Worm (Caenorhabditis elegans) whole organism, mixed stage, embryonic: ENCODE results near the gene T12A7.10.

Source experiments
- M03D4.4 ChIP-seq: sonication (generic microtip); optimal IDR thresholded peaks from 2 replicates; lab custom pipeline; 2017; ENCODE audit warnings: mild to moderate bottlenecking, missing genetic modification characterization, missing compliant biosample characterization
- bed-3 ChIP-seq: fragments of 200-800 bp; sonication (Bioruptor generic); optimal IDR thresholded peaks from 3 replicates; lab custom pipeline; 2018; ENCODE audit warnings: mild to moderate bottlenecking, missing genetic modification characterization, moderate library complexity, missing compliant biosample characterization
- blmp-1 ChIP-seq: fragments of 150-350 bp; optimal IDR thresholded peaks from 2 replicates; lab custom pipeline; 2014; ENCODE audit warnings: missing biosample characterization, missing genetic modification characterization
- ceh-39 ChIP-seq: fragments of 150-350 bp; optimal IDR thresholded peaks from 2 replicates; lab custom pipeline; 2014; ENCODE audit warnings: missing biosample characterization, missing genetic modification characterization
- ceh-43 ChIP-seq: fragments of 200-800 bp; sonication (Bioruptor generic); optimal IDR thresholded peaks from 2 replicates; lab custom pipeline; 2018; ENCODE audit warnings: mild to moderate bottlenecking, missing genetic modification characterization, moderate library complexity, missing compliant biosample characterization
- ceh-83 ChIP-seq: fragments of 200-800 bp; sonication (Bioruptor generic); optimal IDR thresholded peaks from 2 replicates; lab custom pipeline; 2018; ENCODE audit warnings: mild to moderate bottlenecking, missing genetic modification characterization, missing compliant biosample characterization
- ces-1 ChIP-seq: fragments of 150-350 bp; optimal IDR thresholded peaks from 2 replicates; lab custom pipeline; 2014; ENCODE audit warnings: missing biosample characterization, missing genetic modification reagents, missing genetic modification characterization
- cnd-1 ChIP-seq: fragments of 200-800 bp; sonication (Bioruptor generic); optimal IDR thresholded peaks from 2 replicates; lab custom pipeline; 2018; ENCODE audit warnings: mild to moderate bottlenecking, missing genetic modification characterization, missing compliant biosample characterization
- drap-1 ChIP-seq: fragments of 200-800 bp; sonication (Bioruptor generic); optimal IDR thresholded peaks from 3 replicates; lab custom pipeline; 2018; ENCODE audit warnings: mild to moderate bottlenecking, missing genetic modification characterization, missing compliant biosample characterization
- flh-1 ChIP-seq: fragments of 200-800 bp; sonication (Bioruptor generic); optimal IDR thresholded peaks from 2 replicates; lab custom pipeline; 2018; ENCODE audit warnings: mild to moderate bottlenecking, missing genetic modification characterization, moderate library complexity, missing compliant biosample characterization
- hlh-1 ChIP-seq: fragments of 150-350 bp; optimal IDR thresholded peaks from 2 replicates; lab custom pipeline; 2014; ENCODE audit warnings: missing biosample characterization, missing genetic modification reagents, missing genetic modification characterization
- lin-13 ChIP-seq: fragments of 150-350 bp; optimal IDR thresholded peaks from 2 replicates; lab custom pipeline; 2014; ENCODE audit warnings: missing biosample characterization, missing genetic modification characterization
- lin-32 ChIP-seq: fragments of 200-800 bp; sonication (Bioruptor generic); optimal IDR thresholded peaks from 2 replicates; lab custom pipeline; 2018; ENCODE audit warnings: mild to moderate bottlenecking, missing genetic modification characterization, missing compliant biosample characterization
- lsy-2 ChIP-seq: fragments of 150-350 bp; optimal IDR thresholded peaks from 2 replicates; lab custom pipeline; 2014; ENCODE audit warnings: missing biosample characterization, missing genetic modification characterization
- mab-5 ChIP-seq: fragments of 150-350 bp; optimal IDR thresholded peaks from 2 replicates; lab custom pipeline; 2014; ENCODE audit warnings: missing biosample characterization, missing genetic modification characterization
- mep-1 ChIP-seq: fragments of 150-350 bp; optimal IDR thresholded peaks from 2 replicates; lab custom pipeline; 2017; ENCODE audit warnings: missing biosample characterization, missing genetic modification reagents, missing genetic modification characterization, inconsistent platforms
- mls-2 ChIP-seq: sonication (generic microtip); optimal IDR thresholded peaks from 2 replicates; lab custom pipeline; 2016; ENCODE audit warnings: mild to moderate bottlenecking, missing genetic modification characterization, moderate library complexity, missing compliant biosample characterization
- nhr-12 ChIP-seq: fragments of 150-350 bp; optimal IDR thresholded peaks from 2 replicates; lab custom pipeline; 2014; ENCODE audit warnings: missing biosample characterization, missing genetic modification characterization
- nhr-2 ChIP-seq: fragments of 150-350 bp; optimal IDR thresholded peaks from 2 replicates; lab custom pipeline; 2014; ENCODE audit warnings: missing biosample characterization, missing genetic modification characterization
- nhr-76 ChIP-seq: sonication (generic microtip); optimal IDR thresholded peaks from 2 replicates; lab custom pipeline; 2017; ENCODE audit warnings: missing biosample characterization, missing genetic modification characterization
- pha-4 ChIP-seq: fragments of 150-350 bp; optimal IDR thresholded peaks from 2 replicates; lab custom pipeline; 2018; ENCODE audit warnings: missing biosample characterization, missing genetic modification reagents, missing genetic modification characterization
- sem-2 ChIP-seq: fragments of 200-800 bp; sonication (Bioruptor generic); optimal IDR thresholded peaks from 2 replicates; lab custom pipeline; 2018; ENCODE audit warnings: mild to moderate bottlenecking, missing genetic modification characterization, missing compliant biosample characterization
- snpc-4 ChIP-seq: fragments of 150-350 bp; optimal IDR thresholded peaks from 2 replicates; lab custom pipeline; 2014; ENCODE audit warnings: missing biosample characterization, missing genetic modification characterization
- sptf-1 ChIP-seq: sonication (generic microtip); optimal IDR thresholded peaks from 2 replicates; lab custom pipeline; 2017; ENCODE audit warnings: mild to moderate bottlenecking, missing genetic modification characterization, moderate library complexity, missing compliant biosample characterization
- unc-120 ChIP-seq: sonication (generic microtip); optimal IDR thresholded peaks from 2 replicates; lab custom pipeline; 2017; ENCODE audit warnings: missing genetic modification characterization, missing compliant biosample characterization; ENCODE audit not compliant: poor library complexity, severe bottlenecking
- unc-39 ChIP-seq: fragments of 150-350 bp; optimal IDR thresholded peaks from 2 replicates; lab custom pipeline; 2014; ENCODE audit warnings: missing biosample characterization, missing genetic modification characterization
- unc-62 ChIP-seq: fragments of 150-350 bp; optimal IDR thresholded peaks from 2 replicates; lab custom pipeline; 2014; ENCODE audit warnings: missing biosample characterization, missing genetic modification reagents, missing genetic modification characterization

The T12A7.10 gene

DNA sequence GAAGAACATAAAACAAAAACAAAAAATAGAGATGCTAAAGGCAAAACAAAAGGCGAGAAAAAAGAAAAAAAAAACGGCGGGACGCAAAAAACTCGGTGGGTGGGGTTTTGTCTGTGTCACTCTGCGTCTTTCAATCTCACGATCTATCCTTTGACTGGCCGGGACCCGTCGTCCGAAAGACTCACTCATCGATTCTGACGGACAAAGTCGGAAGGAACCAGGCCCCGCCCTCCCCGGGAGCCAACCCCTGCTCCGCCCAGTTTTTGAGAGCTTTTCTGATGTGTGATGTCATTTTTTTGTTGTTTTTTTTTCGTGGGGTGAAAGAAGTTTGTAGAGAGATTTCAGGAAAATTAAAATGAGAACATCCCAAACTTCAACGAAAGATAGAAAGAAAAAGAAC, 38.3 kb upstream of the T12A7.10 start:
- peak; percentile 73 for TF ChIP-seq ces-1 (GFP tag; lab: Kevin White, UChicago)
- no peak for TF ChIP-seq ceh-83 (GFP tag; lab: Kevin White, UChicago)

DNA sequence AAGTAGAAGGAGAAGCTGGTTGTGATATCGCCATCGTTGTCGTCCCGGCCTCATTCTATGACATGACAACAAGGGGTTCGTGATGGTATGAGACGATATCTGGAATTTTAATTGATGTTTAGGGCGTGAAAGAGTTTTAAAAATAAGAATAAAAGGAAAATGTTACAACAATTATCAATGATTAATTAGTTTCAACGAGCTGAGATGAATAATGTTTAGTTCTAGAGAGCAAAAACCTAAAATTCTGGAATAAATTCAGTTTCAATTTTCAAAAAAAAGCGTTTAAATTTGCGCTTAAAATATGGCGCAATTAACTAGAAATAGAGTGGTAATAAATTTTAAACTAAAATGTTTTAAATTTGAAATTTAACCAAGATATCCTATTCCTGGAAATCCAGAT, 37.6 kb upstream of the T12A7.10 start, which contains the start of gene H01G02.3:
Gene H01G02.3 (minus strand): TSS at position 101 of the 400 bp plus-strand sequence.
- TF ChIP-seq unc-120 (tag; lab: Kevin White, UChicago), result no peak
- no peak for TF ChIP-seq drap-1 (GFP tag; lab: Kevin White, UChicago)
- TF ChIP-seq M03D4.4 (tag; lab: Kevin White, UChicago), result no peak
- no peak for TF ChIP-seq nhr-2
- no peak for TF ChIP-seq lsy-2
- TF ChIP-seq flh-1 (GFP tag; lab: Kevin White, UChicago), result no peak
- no peak for TF ChIP-seq pha-4
- no peak for TF ChIP-seq ces-1 (GFP tag; lab: Kevin White, UChicago)
- no peak for TF ChIP-seq ceh-43 (GFP tag; lab: Kevin White, UChicago)
- no peak for TF ChIP-seq cnd-1 (tag; lab: Kevin White, UChicago)
- TF ChIP-seq sem-2, result no peak
- no peak for TF ChIP-seq sptf-1
- TF ChIP-seq ceh-39 (tag; lab: Kevin White, UChicago), result no peak
- no peak for TF ChIP-seq unc-62 (GFP tag; lab: Kevin White, UChicago)
- TF ChIP-seq nhr-76 (tag; lab: Kevin White, UChicago), result no peak
- TF ChIP-seq unc-39 (tag; lab: Kevin White, UChicago), result no peak
- no peak for TF ChIP-seq lin-32 (GFP tag; lab: Kevin White, UChicago)
- TF ChIP-seq blmp-1 (tag; lab: Kevin White, UChicago), result no peak
- no peak for TF ChIP-seq lin-13
- TF ChIP-seq snpc-4 (tag; lab: Kevin White, UChicago), result no peak

DNA sequence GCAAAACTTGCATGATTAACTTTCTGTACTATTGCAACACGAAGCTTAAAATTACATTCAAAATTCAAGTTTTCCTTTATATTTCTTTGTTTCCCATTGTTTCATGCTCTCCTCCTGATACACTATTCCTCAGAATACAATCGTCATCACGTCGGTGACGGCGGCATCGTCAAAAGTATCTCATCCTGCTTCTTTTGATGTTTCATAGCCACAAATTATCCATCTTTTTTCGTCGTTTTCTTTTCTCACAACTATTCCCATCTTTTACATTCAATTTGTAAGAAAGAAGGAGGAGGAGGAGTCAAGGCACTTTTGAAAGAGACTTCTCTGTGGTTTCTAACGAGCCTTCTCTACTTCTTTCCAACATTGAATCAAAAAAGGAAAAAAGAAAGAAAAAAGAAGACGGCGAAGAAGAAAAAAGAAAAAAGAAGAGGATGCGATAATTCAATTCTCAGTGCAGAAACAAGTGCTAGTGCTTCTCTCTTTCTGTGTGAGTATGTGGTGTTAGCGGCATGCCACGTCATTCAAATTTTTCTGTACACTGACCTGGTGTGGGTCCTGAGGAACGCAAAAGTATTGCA, 33.6 kb upstream of the T12A7.10 start:
- TF ChIP-seq ces-1 (GFP tag; lab: Kevin White, UChicago), result peak; percentile 92
- TF ChIP-seq cnd-1 (tag; lab: Kevin White, UChicago), result no peak
- TF ChIP-seq drap-1 (GFP tag; lab: Kevin White, UChicago), result no peak
- TF ChIP-seq bed-3 (GFP tag; lab: Kevin White, UChicago), result no peak

DNA sequence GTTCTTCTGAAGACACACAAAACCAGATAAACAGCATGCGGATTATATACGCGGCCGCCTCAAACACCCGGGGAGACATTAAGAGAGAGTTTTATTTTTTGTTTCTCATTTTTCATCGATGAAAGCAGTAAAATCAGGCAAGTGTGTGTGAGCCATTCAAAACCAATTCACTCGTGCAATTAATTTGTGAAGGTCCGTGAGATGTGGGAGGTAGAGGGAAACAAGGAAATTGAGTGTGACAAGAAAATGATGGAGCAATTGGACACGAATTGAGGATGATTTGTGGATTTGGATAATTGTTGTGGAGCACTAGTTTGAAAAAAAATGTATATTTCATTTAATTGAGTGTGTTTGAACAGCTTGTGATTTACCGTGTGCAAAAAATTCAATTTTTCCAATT, 32.9 kb upstream of the T12A7.10 start:
- TF ChIP-seq drap-1 (GFP tag; lab: Kevin White, UChicago) (no peak), pha-4 (no peak), nhr-2 (no peak), mep-1 (no peak), bed-3 (GFP tag; lab: Kevin White, UChicago) (no peak), hlh-1 (tag; lab: Kevin White, UChicago) (no peak), mls-2 (tag; lab: Kevin White, UChicago) (no peak), M03D4.4 (tag; lab: Kevin White, UChicago) (no peak), unc-62 (GFP tag; lab: Kevin White, UChicago) (no peak), ceh-83 (GFP tag; lab: Kevin White, UChicago) (no peak), sptf-1 (no peak)

DNA sequence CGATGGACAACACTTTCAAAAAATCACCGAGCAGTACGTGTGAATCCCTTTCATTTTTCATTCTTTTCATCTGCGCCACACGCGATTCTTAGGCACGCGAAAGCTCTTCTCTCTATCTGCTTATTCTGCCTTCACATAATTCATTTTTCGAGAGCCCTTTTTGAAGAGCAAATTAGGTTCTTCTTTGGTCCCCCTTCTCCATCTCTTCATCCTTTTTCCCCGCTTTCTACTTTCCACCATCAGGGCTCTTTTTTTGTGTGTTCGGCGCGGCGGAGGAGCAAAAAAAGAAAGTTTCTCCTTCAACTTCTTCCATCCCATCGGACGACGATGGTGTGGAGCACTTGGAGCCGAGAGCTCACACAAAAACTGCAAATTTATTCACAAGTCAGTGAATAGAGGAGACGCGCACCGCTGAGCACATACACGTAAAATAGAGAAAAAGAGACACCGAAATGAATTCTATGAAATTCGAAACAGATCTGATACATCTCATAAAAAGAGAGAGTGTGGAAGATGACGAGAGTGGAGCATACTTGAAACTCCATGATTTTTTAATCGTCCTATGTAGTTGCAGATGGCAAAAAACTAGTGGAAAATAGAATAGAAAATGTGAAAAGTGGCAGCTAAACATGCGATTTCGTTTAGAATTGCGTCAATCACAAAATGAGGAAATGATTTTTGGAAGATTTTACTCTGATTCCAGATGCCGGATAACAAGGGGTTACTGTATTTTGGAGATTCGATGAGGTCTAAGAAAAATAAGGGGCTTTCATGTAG, 30.3 kb upstream of the T12A7.10 start:
- TF ChIP-seq pha-4 (no peak), ces-1 (GFP tag; lab: Kevin White, UChicago) (peak; percentile 84)

DNA sequence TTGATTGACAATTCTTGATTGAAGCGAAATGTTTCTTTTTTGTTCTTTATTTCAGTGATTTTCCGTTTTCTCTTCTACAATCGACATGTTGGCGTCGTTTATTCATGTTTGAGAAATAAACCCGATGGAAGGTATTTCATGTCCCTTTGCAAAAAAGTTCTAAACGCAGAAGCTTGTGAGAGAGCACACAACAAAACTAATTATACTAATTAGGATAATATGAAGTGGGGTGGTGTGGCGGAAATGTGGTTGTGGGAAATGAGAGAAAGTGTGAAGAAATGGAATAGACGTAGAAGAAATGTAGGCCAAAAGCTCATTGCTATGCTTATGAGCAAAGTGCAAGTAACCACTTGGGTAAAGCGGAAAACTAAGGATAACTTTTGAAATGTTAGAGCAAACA, 27.9 kb upstream of the T12A7.10 start:
- TF ChIP-seq pha-4, result no peak
- no peak for TF ChIP-seq ceh-43 (GFP tag; lab: Kevin White, UChicago)
- TF ChIP-seq sptf-1, result no peak
- TF ChIP-seq ces-1 (GFP tag; lab: Kevin White, UChicago), result peak; percentile 94

DNA sequence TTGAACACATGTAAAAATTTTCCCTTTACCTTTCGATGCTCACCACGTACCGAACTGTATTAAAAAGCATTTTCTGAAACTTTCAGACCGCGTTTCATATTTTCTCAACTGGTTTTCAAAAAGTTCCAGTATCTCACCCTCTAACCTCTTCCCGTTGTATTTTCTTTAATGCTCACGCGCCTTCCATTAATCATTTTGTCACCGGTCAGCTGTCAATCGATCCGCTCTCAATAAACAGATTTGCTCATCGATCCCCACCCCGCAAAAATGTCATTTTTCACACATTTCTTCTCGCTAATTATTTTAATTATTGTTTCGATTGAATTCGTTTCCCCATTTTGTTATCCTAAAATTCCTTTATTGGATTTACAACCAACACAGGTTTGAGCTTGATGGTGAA, 24.1 kb upstream of the T12A7.10 start, which contains the start of gene lpr-2:
Gene lpr-2 (plus strand): TSS at position 189 of the 400 bp plus-strand sequence.
- TF ChIP-seq unc-62 (GFP tag; lab: Kevin White, UChicago), result peak; percentile 66
- TF ChIP-seq hlh-1 (tag; lab: Kevin White, UChicago), result peak; percentile 80
- TF ChIP-seq mab-5 (tag; lab: Kevin White, UChicago), result peak; percentile 54
- TF ChIP-seq nhr-12, result no peak
- TF ChIP-seq, all 35 proteins: peak for 3
